Worm (Caenorhabditis elegans) whole organism, mixed stage, embryonic: ENCODE measurements around the gene K12G11.6.

ENCODE experiments used
- ces-1 ChIP-seq: fragments of 150-350 bp; optimal IDR thresholded peaks from 2 replicates; lab custom pipeline; 2014; ENCODE audit warnings: missing biosample characterization, missing genetic modification reagents, missing genetic modification characterization
- elt-1 ChIP-seq: sonication (generic microtip); optimal IDR thresholded peaks from 2 replicates; lab custom pipeline; 2017; ENCODE audit warnings: missing genetic modification characterization, mild to moderate bottlenecking, missing compliant biosample characterization, antibody characterized with exemption, moderate library complexity, borderline replicate concordance; ENCODE audit not compliant: insufficient read depth
- flh-1 ChIP-seq: fragments of 200-800 bp; sonication (Bioruptor generic); optimal IDR thresholded peaks from 2 replicates; lab custom pipeline; 2018; ENCODE audit warnings: mild to moderate bottlenecking, missing genetic modification characterization, moderate library complexity, missing compliant biosample characterization
- lin-13 ChIP-seq: fragments of 150-350 bp; optimal IDR thresholded peaks from 2 replicates; lab custom pipeline; 2014; ENCODE audit warnings: missing biosample characterization, missing genetic modification characterization
- sem-2 ChIP-seq: fragments of 200-800 bp; sonication (Bioruptor generic); optimal IDR thresholded peaks from 2 replicates; lab custom pipeline; 2018; ENCODE audit warnings: mild to moderate bottlenecking, missing genetic modification characterization, missing compliant biosample characterization
- unc-39 ChIP-seq: fragments of 150-350 bp; optimal IDR thresholded peaks from 2 replicates; lab custom pipeline; 2014; ENCODE audit warnings: missing biosample characterization, missing genetic modification characterization

DNA sequence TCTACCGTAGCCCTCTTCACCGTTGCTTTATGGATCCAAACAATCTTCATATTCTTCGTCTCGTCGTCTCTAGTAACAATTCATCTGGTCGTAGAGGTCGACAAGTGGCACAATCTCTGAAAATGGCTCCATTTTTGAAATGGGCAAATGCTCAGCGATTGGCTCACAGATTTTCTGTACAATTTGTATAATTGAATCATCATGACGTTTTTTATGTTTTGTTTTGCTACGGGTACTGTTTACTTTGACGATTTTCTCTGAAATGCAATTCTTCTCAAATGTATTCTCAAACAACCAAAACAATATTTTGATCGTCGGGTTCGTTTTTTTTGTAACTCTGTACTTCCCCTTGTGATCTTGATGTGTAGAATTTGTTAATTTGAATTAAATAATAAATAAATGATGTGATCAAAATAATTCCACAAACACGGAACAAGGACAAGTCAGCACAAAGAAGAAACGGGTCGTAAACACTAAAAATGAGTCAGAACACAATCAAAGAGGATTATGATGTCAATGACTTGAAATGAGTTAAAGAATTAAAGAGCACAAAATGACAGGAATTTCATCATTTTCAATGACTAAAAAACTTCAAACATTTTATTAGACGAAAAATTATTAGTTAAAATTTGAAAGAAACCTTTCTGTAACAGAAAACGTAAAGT, 32.1 kb upstream of the K12G11.6 start:
- no peak for TF ChIP-seq flh-1 (GFP tag; lab: Kevin White, UChicago)
- TF ChIP-seq ces-1 = no peak
- TF ChIP-seq unc-39 (tag; lab: Kevin White, UChicago) = no peak
- no peak for TF ChIP-seq elt-1 (tag; lab: Kevin White, UChicago)
- no peak for TF ChIP-seq sem-2 (GFP tag; lab: Kevin White, UChicago)
- TF ChIP-seq lin-13 = no peak
